Worm (Caenorhabditis elegans) whole organism, mixed stage, embryonic: ENCODE data around the gene H14E04.3.

Experiments used
- blmp-1 ChIP-seq: fragments of 150-350 bp; optimal IDR thresholded peaks from 2 replicates; lab custom pipeline; 2014; ENCODE audit warnings: missing biosample characterization, missing genetic modification characterization
- lin-13 ChIP-seq: fragments of 150-350 bp; optimal IDR thresholded peaks from 2 replicates; lab custom pipeline; 2014; ENCODE audit warnings: missing biosample characterization, missing genetic modification characterization
- mab-5 ChIP-seq: fragments of 150-350 bp; optimal IDR thresholded peaks from 2 replicates; lab custom pipeline; 2014; ENCODE audit warnings: missing biosample characterization, missing genetic modification characterization
- nhr-237 ChIP-seq: fragments of 150-350 bp; optimal IDR thresholded peaks from 2 replicates; lab custom pipeline; 2014; ENCODE audit warnings: missing biosample characterization, missing genetic modification characterization
- nhr-28 ChIP-seq: fragments of 150-350 bp; optimal IDR thresholded peaks from 2 replicates; lab custom pipeline; 2014; ENCODE audit warnings: missing biosample characterization, missing genetic modification characterization
- nhr-76 ChIP-seq: sonication (generic microtip); optimal IDR thresholded peaks from 2 replicates; lab custom pipeline; 2017; ENCODE audit warnings: missing biosample characterization, missing genetic modification characterization
- pha-4 ChIP-seq: fragments of 150-350 bp; optimal IDR thresholded peaks from 2 replicates; lab custom pipeline; 2018; ENCODE audit warnings: missing biosample characterization, missing genetic modification reagents, missing genetic modification characterization
- unc-39 ChIP-seq: fragments of 150-350 bp; optimal IDR thresholded peaks from 2 replicates; lab custom pipeline; 2014; ENCODE audit warnings: missing biosample characterization, missing genetic modification characterization
- unc-62 ChIP-seq: fragments of 150-350 bp; optimal IDR thresholded peaks from 2 replicates; lab custom pipeline; 2014; ENCODE audit warnings: missing biosample characterization, missing genetic modification reagents, missing genetic modification characterization

ce11 chrIII:2368424-2368823, 18.0 kb downstream of the H14E04.3 start, which contains the start of gene H04J21.4:
- no peak for TF ChIP-seq nhr-28
- no peak for TF ChIP-seq nhr-76 (tag; lab: Kevin White, UChicago)
- no peak for TF ChIP-seq lin-13 (tag; lab: Kevin White, UChicago)
- TF ChIP-seq mab-5 (tag; lab: Kevin White, UChicago), result no peak
- no peak for TF ChIP-seq unc-39
- TF ChIP-seq nhr-237 (tag; lab: Kevin White, UChicago), result no peak
- TF ChIP-seq pha-4 (tag; lab: Kevin White, UChicago), result no peak
- no peak for TF ChIP-seq blmp-1 (tag; lab: Kevin White, UChicago)
- TF ChIP-seq unc-62 (GFP tag; lab: Kevin White, UChicago), result no peak
